Worm (Caenorhabditis elegans) whole organism, midembryonic: ENCODE results near the gene B0001.3.

Source experiments
- T22C8.4 ChIP-seq: fragments of 200-800 bp; sonication (Bioruptor generic); IDR thresholded peaks from 2 replicates; pipeline ENCODE4 v1.3.6; 2022; ENCODE audit warnings: missing genetic modification characterization, missing compliant biosample characterization
- flt-1 ChIP-seq: fragments of 200-800 bp; sonication (Bioruptor generic); IDR thresholded peaks from 2 replicates; pipeline ENCODE4 v1.3.6; 2022; ENCODE audit warnings: missing genetic modification characterization, missing compliant biosample characterization
- med-1 ChIP-seq: sonication (generic microtip); optimal IDR thresholded peaks from 2 replicates; lab custom pipeline; 2017; ENCODE audit warnings: missing genetic modification characterization, mild to moderate bottlenecking, missing compliant biosample characterization, antibody characterized with exemption, missing genetic modification reagents; ENCODE audit not compliant: insufficient read depth
- ref-1 ChIP-seq: fragments of 200-800 bp; sonication (Bioruptor generic); conservative IDR thresholded peaks from 2 replicates; pipeline ENCODE4 v1.3.6; 2022; ENCODE audit warnings: missing genetic modification reagents, missing genetic modification characterization, missing compliant biosample characterization
- tab-1 ChIP-seq: fragments of 200-800 bp; sonication (Bioruptor generic); IDR thresholded peaks from 2 replicates; pipeline ENCODE4 v1.3.6; 2022; ENCODE audit warnings: missing genetic modification characterization, missing compliant biosample characterization
- ztf-23 ChIP-seq: fragments of 200-800 bp; sonication (Bioruptor generic); IDR thresholded peaks from 2 replicates; pipeline ENCODE4 v1.3.6; 2022; ENCODE audit warnings: missing genetic modification reagents, missing genetic modification characterization, missing compliant biosample characterization
- ztf-29 ChIP-seq: fragments of 200-800 bp; sonication (Bioruptor generic); IDR thresholded peaks from 2 replicates; pipeline ENCODE4 v1.3.6; 2022; ENCODE audit warnings: missing genetic modification reagents, missing genetic modification characterization, missing compliant biosample characterization

ce11 chrIV:12109743-12110142 is 35.8 kb downstream of the B0001.3 start:
- no peak for TF ChIP-seq ref-1
- TF ChIP-seq flt-1 (GFP tag; lab: Robert Waterston, UW) = no peak
- no peak for TF ChIP-seq ztf-29 (GFP tag; lab: Robert Waterston, UW)
- TF ChIP-seq T22C8.4 = no peak
- no peak for TF ChIP-seq med-1
- no peak for TF ChIP-seq ztf-23 (GFP tag; lab: Robert Waterston, UW)
- no peak for TF ChIP-seq tab-1
